Worm (Caenorhabditis elegans) whole organism, L1 larva: ENCODE data around the gene frpr-15.

Source experiments
- dpl-1 ChIP-seq, 3 experiments: fragments of 150-350 bp in 2 of 3; sonication (generic microtip) in 1 of 3; optimal IDR thresholded peaks; 2 replicates each; lab custom pipeline; 2014 to 2017; ENCODE audit warnings: missing biosample characterization in 3 of 3, missing genetic modification characterization in 3 of 3, missing genetic modification reagents in 3 of 3
- elt-3 ChIP-seq, 6 experiments: fragments of 150-350 bp in 1 of 6; sonication (generic microtip); optimal IDR thresholded peaks; 2 replicates each; lab custom pipeline; 2017 to 2018; ENCODE audit warnings: missing biosample characterization in 6 of 6, missing genetic modification characterization in 6 of 6, inconsistent platforms in 1 of 6
- lir-3 ChIP-seq: sonication (generic microtip); optimal IDR thresholded peaks from 2 replicates; lab custom pipeline; 2016; ENCODE audit warnings: mild to moderate bottlenecking, missing genetic modification characterization, moderate library complexity, missing compliant biosample characterization; ENCODE audit not compliant: poor library complexity

DNA sequence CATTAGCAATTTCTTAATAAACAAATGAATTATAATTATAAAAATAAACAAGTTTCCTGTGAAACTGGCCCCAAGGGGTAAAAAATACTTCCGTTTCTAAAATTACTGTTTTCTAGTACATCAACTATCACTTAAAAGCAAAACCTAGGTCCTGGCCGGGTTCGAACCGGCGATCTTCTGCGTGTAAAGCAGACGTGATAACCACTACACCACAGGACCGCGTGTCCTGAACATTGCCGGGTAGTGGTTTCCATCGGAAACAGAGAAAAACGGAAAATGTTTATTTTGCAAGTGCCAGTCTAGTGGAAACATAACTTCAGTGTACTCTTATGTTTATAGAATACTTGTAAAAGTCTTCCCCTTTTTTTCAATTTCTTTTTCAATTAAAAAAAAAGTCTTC, 3.3 kb downstream of the frpr-15 start:
- TF ChIP-seq lir-3 (tag; lab: Kevin White, UChicago), result no peak
- TF ChIP-seq dpl-1 (GFP tag; optimal IDR thresholded peaks at IDR 0.05; lab: Kevin White, UChicago), result no peak
- TF ChIP-seq elt-3 (tag; optimal IDR thresholded peaks at IDR 0.05; lab: Kevin White, UChicago), result no peak
